Worm (Caenorhabditis elegans): ENCODE measurements around the gene mttu-1.

DNA sequence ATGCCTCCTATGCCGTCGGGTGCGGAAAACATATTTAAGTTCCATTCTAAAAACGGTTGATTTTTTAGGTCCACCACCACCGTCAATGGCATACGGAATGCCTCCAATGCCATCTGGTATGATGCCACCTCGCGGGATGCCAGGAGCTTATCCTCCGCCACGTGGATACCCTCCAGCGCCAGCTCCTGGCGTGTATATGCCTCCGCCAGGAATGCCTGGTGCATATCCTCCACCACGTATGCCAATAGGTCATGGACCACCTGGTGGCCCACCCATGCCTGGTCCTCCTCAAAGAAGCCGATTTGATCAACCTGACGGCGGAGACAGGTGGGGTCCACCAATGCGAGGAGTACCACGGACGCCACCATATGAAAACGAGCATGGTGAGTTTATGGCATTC is 14.8 kb upstream of the mttu-1 start:
- no peak for TF ChIP-seq snpc-4 (GFP tag; optimal IDR thresholded peaks at IDR 0.05)
- TF ChIP-seq snpc-4 (tag; optimal IDR thresholded peaks at IDR 0.05), result no peak
- no peak for TF ChIP-seq snpc-1.3 (tag; optimal IDR thresholded peaks at IDR 0.05; ENCODE audit: insufficient read depth)
